Fruit fly (Drosophila melanogaster) whole organism, embryonic: ENCODE results near the gene Mpc1.

Experiments
- Atf-2 ChIP-seq: fragments of 200-800 bp; sonication (Bioruptor generic); optimal IDR thresholded peaks from 2 replicates; lab custom pipeline; 2016; ENCODE audit warnings: missing biosample characterization, missing genetic modification characterization
- BEAF-32 ChIP-seq: fragments of 200-800 bp; sonication (Bioruptor generic); optimal IDR thresholded peaks from 3 replicates; lab custom pipeline; 2017; ENCODE audit warnings: missing biosample characterization, missing genetic modification characterization, mild to moderate bottlenecking, moderate library complexity, missing genetic modification reagents
- CG1024 ChIP-seq: fragments of 200-800 bp; sonication (Bioruptor generic); IDR thresholded peaks from 2 replicates; pipeline ENCODE4 v1.3.6; 2022; ENCODE audit warnings: missing biosample characterization, missing genetic modification characterization
- CG10274 ChIP-seq: fragments of 200-800 bp; sonication (Bioruptor generic); optimal IDR thresholded peaks from 3 replicates; lab custom pipeline; 2017; ENCODE audit warnings: missing biosample characterization, mild to moderate bottlenecking, missing genetic modification characterization
- CG12942 ChIP-seq: fragments of 200-800 bp; sonication (Bioruptor generic); optimal IDR thresholded peaks from 3 replicates; lab custom pipeline; 2016; ENCODE audit warnings: missing biosample characterization, missing genetic modification characterization
- CG13287 ChIP-seq: fragments of 200-800 bp; sonication (Bioruptor generic); IDR thresholded peaks from 2 replicates; pipeline ENCODE4 v1.3.6; 2022; ENCODE audit warnings: missing biosample characterization, missing genetic modification characterization; ENCODE audit not compliant: partially characterized antibody
- CG14050 ChIP-seq: fragments of 200-800 bp; sonication (Bioruptor generic); IDR thresholded peaks from 3 replicates; pipeline ENCODE4 v1.3.6; 2022; ENCODE audit warnings: missing biosample characterization, missing genetic modification characterization
- CG15073 ChIP-seq: fragments of 200-800 bp; sonication (Bioruptor generic); optimal IDR thresholded peaks from 2 replicates; lab custom pipeline; 2016; ENCODE audit warnings: missing biosample characterization, missing genetic modification characterization
- CG15514 ChIP-seq: fragments of 200-800 bp; sonication (Bioruptor generic); optimal IDR thresholded peaks from 3 replicates; lab custom pipeline; 2017; ENCODE audit warnings: missing biosample characterization, missing genetic modification characterization, mild to moderate bottlenecking, moderate library complexity, missing genetic modification reagents
- CG18599 ChIP-seq: fragments of 200-800 bp; sonication (Bioruptor generic); optimal IDR thresholded peaks from 3 replicates; lab custom pipeline; 2017; ENCODE audit warnings: missing biosample characterization, missing genetic modification characterization, mild to moderate bottlenecking, moderate library complexity, missing genetic modification reagents
- CG3838 ChIP-seq: fragments of 200-800 bp; sonication (Bioruptor generic); optimal IDR thresholded peaks from 3 replicates; lab custom pipeline; 2016; ENCODE audit warnings: missing biosample characterization, missing genetic modification characterization
- CG7271 ChIP-seq: fragments of 200-800 bp; sonication (Bioruptor generic); optimal IDR thresholded peaks from 2 replicates; lab custom pipeline; 2018; ENCODE audit warnings: missing biosample characterization, mild to moderate bottlenecking, missing genetic modification characterization, moderate library complexity
- CG9215 ChIP-seq: fragments of 200-800 bp; sonication (Bioruptor generic); IDR thresholded peaks from 2 replicates; pipeline ENCODE4 v1.3.6; 2022; ENCODE audit warnings: missing biosample characterization, missing genetic modification characterization
- CkIIα-i1 ChIP-seq: fragments of 200-800 bp; sonication (Bioruptor generic); IDR thresholded peaks from 2 replicates; pipeline ENCODE4 v1.3.6; 2022; ENCODE audit warnings: missing biosample characterization, missing genetic modification characterization
- CrebB ChIP-seq: fragments of 200-800 bp; sonication (Bioruptor generic); optimal IDR thresholded peaks from 3 replicates; lab custom pipeline; 2018; ENCODE audit warnings: missing biosample characterization, mild to moderate bottlenecking, missing genetic modification characterization
- Dad ChIP-seq: fragments of 200-800 bp; sonication (Bioruptor generic); optimal IDR thresholded peaks from 3 replicates; lab custom pipeline; 2016; ENCODE audit warnings: missing biosample characterization, missing genetic modification characterization
- Dip2 ChIP-seq: fragments of 200-800 bp; sonication (Bioruptor generic); IDR thresholded peaks from 2 replicates; pipeline ENCODE4 v1.3.6; 2022; ENCODE audit warnings: missing biosample characterization, missing genetic modification characterization
- Hr3 ChIP-seq: fragments of 200-800 bp; sonication (Bioruptor generic); optimal IDR thresholded peaks from 3 replicates; lab custom pipeline; 2016; ENCODE audit warnings: missing biosample characterization, missing genetic modification characterization
- Hr78 ChIP-seq, 2 experiments: fragments of 200-800 bp in 1 of 2; fragments of >200 bp in 1 of 2; sonication (Bioruptor generic) in 1 of 2; optimal IDR thresholded peaks; 2 replicates each; lab custom pipeline; 2017 to 2019; ENCODE audit warnings: missing biosample characterization in 2 of 2, missing genetic modification characterization in 2 of 2, mild to moderate bottlenecking in 1 of 2, moderate library complexity in 1 of 2
- Lpt ChIP-seq: fragments of >200 bp; optimal IDR thresholded peaks from 2 replicates; lab custom pipeline; 2018; ENCODE audit warnings: missing biosample characterization, missing genetic modification characterization
- MTF-1 ChIP-seq: fragments of 200-800 bp; sonication (Bioruptor generic); optimal IDR thresholded peaks from 2 replicates; lab custom pipeline; 2018; ENCODE audit warnings: missing biosample characterization, mild to moderate bottlenecking, missing genetic modification characterization, borderline replicate concordance
- Meics ChIP-seq: fragments of 200-800 bp; sonication (Bioruptor generic); optimal IDR thresholded peaks from 2 replicates; lab custom pipeline; 2017; ENCODE audit warnings: missing biosample characterization, mild to moderate bottlenecking, missing genetic modification characterization
- Mes4 ChIP-seq: fragments of 200-800 bp; sonication (Bioruptor generic); optimal IDR thresholded peaks from 2 replicates; lab custom pipeline; 2016; ENCODE audit warnings: missing biosample characterization, missing genetic modification characterization
- NC2α ChIP-seq: fragments of 200-800 bp; sonication (Bioruptor generic); optimal IDR thresholded peaks from 2 replicates; lab custom pipeline; 2016; ENCODE audit warnings: missing biosample characterization, missing genetic modification characterization
- Neu2 ChIP-seq: fragments of 200-800 bp; sonication (Bioruptor generic); optimal IDR thresholded peaks from 3 replicates; lab custom pipeline; 2016; ENCODE audit warnings: missing biosample characterization, missing genetic modification characterization, borderline replicate concordance
- Nf-YA ChIP-seq: fragments of 200-800 bp; sonication (Bioruptor generic); IDR thresholded peaks from 2 replicates; pipeline ENCODE4 v1.3.6; 2022; ENCODE audit warnings: missing biosample characterization, missing genetic modification characterization
- Nf-YB ChIP-seq: fragments of 200-800 bp; sonication (Bioruptor generic); optimal IDR thresholded peaks from 3 replicates; lab custom pipeline; 2019; ENCODE audit warnings: missing biosample characterization, mild to moderate bottlenecking, missing genetic modification characterization, moderate library complexity
- Oli ChIP-seq: fragments of 200-800 bp; sonication (Bioruptor generic); optimal IDR thresholded peaks from 2 replicates; lab custom pipeline; 2018; ENCODE audit warnings: missing biosample characterization, mild to moderate bottlenecking, missing genetic modification characterization, moderate library complexity
- Ptx1 ChIP-seq: fragments of 200-800 bp; sonication (Bioruptor generic); IDR thresholded peaks from 2 replicates; pipeline ENCODE4 v1.3.6; 2022; ENCODE audit warnings: missing biosample characterization, missing genetic modification characterization
- Ravus ChIP-seq: fragments of 200-800 bp; sonication (Bioruptor generic); IDR thresholded peaks from 2 replicates; pipeline ENCODE4 v1.3.6; 2022; ENCODE audit warnings: missing biosample characterization, missing genetic modification characterization
- Sry-δ ChIP-seq: fragments of 200-800 bp; sonication (Bioruptor generic); optimal IDR thresholded peaks from 2 replicates; lab custom pipeline; 2016; ENCODE audit warnings: missing biosample characterization, missing genetic modification characterization
- Xrp1 ChIP-seq: fragments of 200-800 bp; sonication (Bioruptor generic); IDR thresholded peaks from 2 replicates; pipeline ENCODE4 v1.3.6; 2022; ENCODE audit warnings: missing biosample characterization, missing genetic modification characterization
- YL-1 ChIP-seq: fragments of 200-800 bp; sonication (Bioruptor generic); optimal IDR thresholded peaks from 3 replicates; lab custom pipeline; 2017; ENCODE audit warnings: missing biosample characterization, mild to moderate bottlenecking, missing genetic modification characterization
- bbx ChIP-seq: fragments of 200-800 bp; sonication (Bioruptor generic); IDR thresholded peaks from 2 replicates; pipeline ENCODE4 v1.3.6; 2022; ENCODE audit warnings: missing biosample characterization, missing genetic modification characterization; ENCODE audit not compliant: partially characterized antibody
- cato ChIP-seq: fragments of 200-800 bp; sonication (Bioruptor generic); optimal IDR thresholded peaks from 2 replicates; lab custom pipeline; 2016; ENCODE audit warnings: missing biosample characterization, missing genetic modification characterization, borderline replicate concordance
- chm ChIP-seq: fragments of 200-800 bp; sonication (Bioruptor generic); IDR thresholded peaks from 2 replicates; pipeline ENCODE4 v1.3.6; 2022; ENCODE audit warnings: missing biosample characterization, missing genetic modification characterization
- crp ChIP-seq, 2 experiments: fragments of 200-800 bp; sonication (Bioruptor generic); optimal IDR thresholded peaks; 2 replicates in 1 of 2; 3 replicates in 1 of 2; lab custom pipeline; 2017; ENCODE audit warnings: missing biosample characterization in 2 of 2, missing genetic modification characterization in 2 of 2, mild to moderate bottlenecking in 1 of 2, moderate library complexity in 1 of 2
- disco-r ChIP-seq: fragments of 200-800 bp; sonication (Bioruptor generic); optimal IDR thresholded peaks from 2 replicates; lab custom pipeline; 2016; ENCODE audit warnings: missing biosample characterization, missing genetic modification characterization
- fd3F ChIP-seq: fragments of 200-800 bp; sonication (Bioruptor generic); optimal IDR thresholded peaks from 2 replicates; lab custom pipeline; 2018; ENCODE audit warnings: missing biosample characterization, mild to moderate bottlenecking, missing genetic modification characterization, moderate library complexity
- fd64A ChIP-seq: fragments of 200-800 bp; sonication (Bioruptor generic); optimal IDR thresholded peaks from 3 replicates; lab custom pipeline; 2018; ENCODE audit warnings: missing biosample characterization, mild to moderate bottlenecking, missing genetic modification characterization
- fu2 ChIP-seq: fragments of 200-800 bp; sonication (Bioruptor generic); optimal IDR thresholded peaks from 2 replicates; lab custom pipeline; 2016; ENCODE audit warnings: missing biosample characterization, missing genetic modification characterization
- knrl ChIP-seq: fragments of 200-800 bp; sonication (Bioruptor generic); IDR thresholded peaks from 3 replicates; pipeline ENCODE4 v1.3.6; 2022; ENCODE audit warnings: missing biosample characterization, missing genetic modification characterization; ENCODE audit not compliant: partially characterized antibody
- mld ChIP-seq: fragments of 200-800 bp; sonication (Bioruptor generic); IDR thresholded peaks from 3 replicates; pipeline ENCODE4 v1.3.6; 2022; ENCODE audit warnings: missing biosample characterization, missing genetic modification characterization; ENCODE audit not compliant: partially characterized antibody
- nerfin-2 ChIP-seq: fragments of 200-800 bp; sonication (Bioruptor generic); IDR thresholded peaks from 2 replicates; pipeline ENCODE4 v1.3.6; 2022; ENCODE audit warnings: missing biosample characterization, missing genetic modification characterization; ENCODE audit not compliant: partially characterized antibody
- p53 ChIP-seq: fragments of 200-800 bp; sonication (Bioruptor generic); optimal IDR thresholded peaks from 2 replicates; lab custom pipeline; 2016; ENCODE audit warnings: missing biosample characterization, missing genetic modification characterization
- pho ChIP-seq: fragments of 200-800 bp; sonication (Bioruptor generic); optimal IDR thresholded peaks from 2 replicates; lab custom pipeline; 2016; ENCODE audit warnings: missing biosample characterization, missing genetic modification characterization
- psq ChIP-seq: fragments of 200-800 bp; sonication (Bioruptor generic); optimal IDR thresholded peaks from 2 replicates; lab custom pipeline; 2017; ENCODE audit warnings: missing biosample characterization, missing genetic modification characterization
- pum ChIP-seq: fragments of 200-800 bp; sonication (Bioruptor generic); optimal IDR thresholded peaks from 2 replicates; lab custom pipeline; 2016; ENCODE audit warnings: missing biosample characterization, missing genetic modification characterization
- unc-4 ChIP-seq: fragments of 200-800 bp; sonication (Bioruptor generic); IDR thresholded peaks from 2 replicates; pipeline ENCODE4 v1.3.6; 2022; ENCODE audit warnings: missing biosample characterization, missing genetic modification characterization; ENCODE audit not compliant: partially characterized antibody

Gene Mpc1

DNA sequence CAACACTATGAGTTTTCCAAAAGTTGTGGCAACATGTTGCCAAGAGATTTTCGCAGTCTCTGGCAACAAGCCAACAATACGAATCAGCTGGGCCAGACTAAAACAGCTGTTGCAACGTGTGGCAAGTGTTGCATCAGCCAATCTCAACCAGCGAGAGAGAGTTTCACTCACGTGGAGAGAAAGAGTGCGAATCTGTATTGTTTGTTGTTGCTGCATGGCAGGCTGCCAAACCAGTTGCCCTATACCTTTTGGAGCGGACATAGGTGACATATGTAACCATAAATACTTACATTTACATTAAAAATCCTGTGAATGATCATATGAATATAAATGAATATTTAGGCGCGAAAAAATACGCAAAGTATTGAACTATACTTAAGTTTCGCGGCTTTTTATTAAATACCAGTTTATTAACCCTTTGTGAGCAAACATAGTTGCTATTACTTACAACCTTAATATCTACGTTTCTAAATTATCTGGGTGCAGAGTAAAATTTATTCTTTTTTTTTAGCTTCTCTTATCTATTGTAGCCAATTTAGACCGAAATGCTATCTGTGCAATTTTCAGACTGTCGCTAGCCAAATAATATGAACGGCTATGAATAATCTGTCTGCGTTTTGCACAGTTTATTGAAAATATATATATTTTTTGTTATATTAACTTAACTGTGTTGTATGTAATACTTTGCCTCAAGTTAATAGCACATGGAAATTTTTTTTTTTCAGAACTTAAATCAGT lies 14.4 kb downstream of the Mpc1 start (continued):
- TF ChIP-seq CG15514 (GFP tag; lab: Kevin White, UChicago) (no peak), Sry-δ (no peak), CG13287 (no peak), Xrp1 (peak; percentile 70), mld (GFP tag; lab: Robert Waterston, UW) (no peak), Dip2 (GFP tag; lab: Robert Waterston, UW) (no peak), Mes4 (GFP tag; lab: Kevin White, UChicago) (no peak), NC2α (GFP tag; lab: Kevin White, UChicago) (no peak), nerfin-2 (GFP tag; lab: Robert Waterston, UW) (no peak), CG7271 (no peak), Neu2 (GFP tag; lab: Kevin White, UChicago) (no peak), BEAF-32 (GFP tag; lab: Kevin White, UChicago) (no peak), fu2 (GFP tag; lab: Kevin White, UChicago) (no peak), bbx (GFP tag; lab: Robert Waterston, UW) (peak; percentile 29; the same call in 1 of the 2 replicates), CG15073 (GFP tag; lab: Kevin White, UChicago) (no peak), Oli (tag; lab: Kevin White, UChicago) (peak; percentile 45), YL-1 (GFP tag; lab: Kevin White, UChicago) (no peak), CG9215 (GFP tag; lab: Robert Waterston, UW) (no peak), CG18599 (no peak), Hr3 (GFP tag; lab: Kevin White, UChicago) (no peak), CG1024 (GFP tag; lab: Robert Waterston, UW) (no peak), Meics (GFP tag; lab: Kevin White, UChicago) (no peak), Ptx1 (no peak), psq (GFP tag; lab: Kevin White, UChicago) (no peak), pho (GFP tag; lab: Kevin White, UChicago) (no peak), unc-4 (no peak), Hr78 (GFP tag; optimal IDR thresholded peaks at IDR 0.05; lab: Kevin White, UChicago) (no peak), knrl (GFP tag; lab: Robert Waterston, UW) (no peak), cato (GFP tag; lab: Kevin White, UChicago) (no peak), pum (GFP tag; lab: Kevin White, UChicago) (no peak), MTF-1 (GFP tag; lab: Kevin White, UChicago) (no peak), fd64A (GFP tag; lab: Kevin White, UChicago) (no peak), CG3838 (no peak), fd3F (GFP tag; lab: Kevin White, UChicago) (no peak), CkIIα-i1 (GFP tag; lab: Robert Waterston, UW) (no peak), Ravus (GFP tag; lab: Robert Waterston, UW) (no peak; the same call in 1 of the 2 replicates), p53 (no peak), Nf-YA (GFP tag; lab: Robert Waterston, UW) (no peak), disco-r (GFP tag; lab: Kevin White, UChicago) (no peak), CG12942 (GFP tag; lab: Kevin White, UChicago) (no peak), Lpt (GFP tag; lab: Kevin White, UChicago) (no peak), CG14050 (no peak), CrebB (tag; lab: Kevin White, UChicago) (no peak), crp (GFP tag; optimal IDR thresholded peaks at IDR 0.05; lab: Kevin White, UChicago) (peak in 1 of 2 experiments; percentile 77), Atf-2 (GFP tag; lab: Kevin White, UChicago) (no peak), Dad (GFP tag; lab: Kevin White, UChicago) (no peak), Nf-YB (no peak), chm (GFP tag; lab: Robert Waterston, UW) (no peak), CG10274 (GFP tag; lab: Kevin White, UChicago) (peak; percentile 94)
